Fruit fly (Drosophila melanogaster) whole organism, prepupa: Measurements from ENCODE around the gene shd.
A peak's percentile ranks its signal among the peaks of the same experiment; 100 is the strongest.

Source experiments
- Blimp-1 ChIP-seq: fragments of 200-800 bp; sonication (Bioruptor generic); optimal IDR thresholded peaks from 3 replicates; lab custom pipeline; 2017; ENCODE audit warnings: missing biosample characterization, missing genetic modification characterization, mild to moderate bottlenecking, moderate library complexity, missing genetic modification reagents
- CG10631 ChIP-seq: fragments of 200-800 bp; sonication (Bioruptor generic); optimal IDR thresholded peaks from 2 replicates; lab custom pipeline; 2016; ENCODE audit warnings: missing biosample characterization, missing genetic modification characterization
- CG11294 ChIP-seq: fragments of 200-800 bp; sonication (Bioruptor generic); IDR thresholded peaks from 2 replicates; pipeline ENCODE4 v1.3.6; 2022; ENCODE audit warnings: missing biosample characterization, missing genetic modification characterization
- CG11762 ChIP-seq: fragments of 200-800 bp; sonication (Bioruptor generic); optimal IDR thresholded peaks from 3 replicates; lab custom pipeline; 2016; ENCODE audit warnings: missing biosample characterization, missing genetic modification characterization; ENCODE audit not compliant: insufficient read depth
- CG11902 ChIP-seq: fragments of 200-800 bp; sonication (Bioruptor generic); optimal IDR thresholded peaks from 3 replicates; lab custom pipeline; 2016; ENCODE audit warnings: missing biosample characterization, missing genetic modification characterization
- CG15336 ChIP-seq: fragments of 200-800 bp; sonication (Bioruptor generic); IDR thresholded peaks from 2 replicates; pipeline ENCODE4 v1.3.6; 2022; ENCODE audit warnings: missing biosample characterization, missing genetic modification characterization
- CG1621 ChIP-seq: fragments of 200-800 bp; sonication (Bioruptor generic); optimal IDR thresholded peaks from 3 replicates; lab custom pipeline; 2018; ENCODE audit warnings: missing biosample characterization, mild to moderate bottlenecking, missing genetic modification characterization
- CG16779 ChIP-seq: fragments of 200-800 bp; sonication (Bioruptor generic); optimal IDR thresholded peaks from 3 replicates; lab custom pipeline; 2017; ENCODE audit warnings: missing biosample characterization, mild to moderate bottlenecking, missing genetic modification characterization
- CG3032 ChIP-seq: fragments of 200-800 bp; optimal IDR thresholded peaks from 2 replicates; lab custom pipeline; 2019; ENCODE audit warnings: missing biosample characterization, mild to moderate bottlenecking, missing genetic modification characterization, moderate library complexity
- CG32006 ChIP-seq: fragments of 200-800 bp; sonication (Bioruptor generic); optimal IDR thresholded peaks from 3 replicates; lab custom pipeline; 2017; ENCODE audit warnings: missing biosample characterization, mild to moderate bottlenecking, missing genetic modification characterization
- CG34406 ChIP-seq: fragments of 200-800 bp; sonication (Bioruptor generic); optimal IDR thresholded peaks from 3 replicates; lab custom pipeline; 2016; ENCODE audit warnings: missing biosample characterization, missing genetic modification characterization
- CG3919 ChIP-seq: fragments of 200-800 bp; sonication (Bioruptor generic); optimal IDR thresholded peaks from 3 replicates; lab custom pipeline; 2016; ENCODE audit warnings: missing biosample characterization, missing genetic modification characterization
- CG4318 ChIP-seq: fragments of 200-800 bp; sonication (Bioruptor generic); optimal IDR thresholded peaks from 3 replicates; lab custom pipeline; 2017; ENCODE audit warnings: missing biosample characterization, mild to moderate bottlenecking, missing genetic modification characterization
- CG6163 ChIP-seq: fragments of 200-800 bp; sonication (Bioruptor generic); IDR thresholded peaks from 3 replicates; pipeline ENCODE4 v1.3.6; 2022; ENCODE audit warnings: missing biosample characterization, missing genetic modification characterization
- CG6276 ChIP-seq: fragments of 200-800 bp; sonication (Bioruptor generic); optimal IDR thresholded peaks from 2 replicates; lab custom pipeline; 2017; ENCODE audit warnings: missing biosample characterization, mild to moderate bottlenecking, missing genetic modification characterization
- CG6792 ChIP-seq: fragments of 200-800 bp; sonication (Bioruptor generic); optimal IDR thresholded peaks from 3 replicates; lab custom pipeline; 2016; ENCODE audit warnings: missing biosample characterization, missing genetic modification characterization
- CG6808 ChIP-seq: fragments of 200-800 bp; sonication (Bioruptor generic); optimal IDR thresholded peaks from 3 replicates; lab custom pipeline; 2017; ENCODE audit warnings: missing biosample characterization, missing genetic modification characterization, mild to moderate bottlenecking, moderate library complexity, missing genetic modification reagents
- CG6854 ChIP-seq: fragments of 200-800 bp; sonication (Bioruptor generic); optimal IDR thresholded peaks from 2 replicates; lab custom pipeline; 2017; ENCODE audit warnings: missing biosample characterization, mild to moderate bottlenecking, missing genetic modification characterization
- CG7368 ChIP-seq: fragments of 200-800 bp; sonication (Bioruptor generic); optimal IDR thresholded peaks from 3 replicates; lab custom pipeline; 2016; ENCODE audit warnings: missing biosample characterization, missing genetic modification characterization
- CG8119 ChIP-seq: fragments of 200-800 bp; sonication (Bioruptor generic); IDR thresholded peaks from 3 replicates; pipeline ENCODE4 v1.3.6; 2022; ENCODE audit warnings: missing biosample characterization, missing genetic modification characterization
- CG8632 ChIP-seq: fragments of 200-800 bp; sonication (Bioruptor generic); optimal IDR thresholded peaks from 3 replicates; lab custom pipeline; 2016; ENCODE audit warnings: missing biosample characterization, missing genetic modification characterization
- CG9139 ChIP-seq: fragments of 200-800 bp; sonication (Bioruptor generic); optimal IDR thresholded peaks from 3 replicates; lab custom pipeline; 2017; ENCODE audit warnings: missing biosample characterization, mild to moderate bottlenecking, missing genetic modification characterization
- Eip78C ChIP-seq: fragments of 200-800 bp; sonication (Bioruptor generic); peaks from one replicate; lab custom pipeline; 2016; ENCODE audit warnings: missing biosample characterization, missing genetic modification characterization
- Eip93F ChIP-seq: fragments of 200-800 bp; sonication (Bioruptor generic); optimal IDR thresholded peaks from 2 replicates; lab custom pipeline; 2016; ENCODE audit warnings: missing biosample characterization, mild to moderate bottlenecking, missing genetic modification characterization
- Ets96B ChIP-seq: fragments of 200-800 bp; optimal IDR thresholded peaks from 2 replicates; lab custom pipeline; 2019; ENCODE audit warnings: missing biosample characterization, mild to moderate bottlenecking, missing genetic modification characterization, moderate library complexity
- Gug ChIP-seq: fragments of 200-800 bp; sonication (Bioruptor generic); IDR thresholded peaks from 2 replicates; pipeline ENCODE4 v1.3.6; 2022; ENCODE audit warnings: missing biosample characterization, missing genetic modification characterization
- Hr38 ChIP-seq: sonication (Bioruptor generic); optimal IDR thresholded peaks from 2 replicates; lab custom pipeline; 2016; ENCODE audit warnings: missing biosample characterization, missing genetic modification characterization
- Hr39 ChIP-seq: fragments of 200-800 bp; sonication (Bioruptor generic); optimal IDR thresholded peaks from 2 replicates; lab custom pipeline; 2016; ENCODE audit warnings: missing biosample characterization, missing genetic modification characterization
- Hr4 ChIP-seq: fragments of 200-800 bp; sonication (Bioruptor generic); optimal IDR thresholded peaks from 3 replicates; lab custom pipeline; 2016; ENCODE audit warnings: missing biosample characterization, missing genetic modification characterization
- Met ChIP-seq: fragments of 200-800 bp; sonication (Bioruptor generic); optimal IDR thresholded peaks from 3 replicates; lab custom pipeline; 2016; ENCODE audit warnings: missing biosample characterization, missing genetic modification characterization
- OdsH ChIP-seq: fragments of 200-800 bp; sonication (Bioruptor generic); optimal IDR thresholded peaks from 3 replicates; lab custom pipeline; 2016; ENCODE audit warnings: missing biosample characterization, missing genetic modification characterization
- Smox ChIP-seq: fragments of 200-800 bp; sonication (Bioruptor generic); optimal IDR thresholded peaks from 3 replicates; lab custom pipeline; 2016; ENCODE audit warnings: missing biosample characterization, missing genetic modification characterization
- Sox102F ChIP-seq: fragments of 200-800 bp; sonication (Bioruptor generic); optimal IDR thresholded peaks from 2 replicates; lab custom pipeline; 2016; ENCODE audit warnings: missing biosample characterization, mild to moderate bottlenecking, missing genetic modification characterization
- Sox14 ChIP-seq: fragments of 200-800 bp; sonication (Bioruptor generic); optimal IDR thresholded peaks from 3 replicates; lab custom pipeline; 2016; ENCODE audit warnings: missing biosample characterization, missing genetic modification characterization
- Sox15 ChIP-seq: fragments of 200-800 bp; sonication (Bioruptor generic); optimal IDR thresholded peaks from 3 replicates; lab custom pipeline; 2016; ENCODE audit warnings: missing biosample characterization, missing genetic modification characterization
- achi ChIP-seq: fragments of 200-800 bp; sonication (Bioruptor generic); optimal IDR thresholded peaks from 3 replicates; lab custom pipeline; 2016; ENCODE audit warnings: missing biosample characterization, missing genetic modification characterization
- dac ChIP-seq: fragments of 200-800 bp; sonication (Bioruptor generic); optimal IDR thresholded peaks from 2 replicates; lab custom pipeline; 2017; ENCODE audit warnings: missing biosample characterization, mild to moderate bottlenecking, missing genetic modification characterization
- esn ChIP-seq: fragments of 200-800 bp; sonication (Bioruptor generic); optimal IDR thresholded peaks from 2 replicates; lab custom pipeline; 2016; ENCODE audit warnings: missing biosample characterization, mild to moderate bottlenecking, missing genetic modification characterization, moderate library complexity
- fd59A ChIP-seq: fragments of 200-800 bp; sonication (Bioruptor generic); optimal IDR thresholded peaks from 2 replicates; lab custom pipeline; 2017; ENCODE audit warnings: missing biosample characterization, mild to moderate bottlenecking, missing genetic modification characterization, missing genetic modification reagents
- fd85E ChIP-seq: fragments of 200-800 bp; sonication (Bioruptor generic); optimal IDR thresholded peaks from 3 replicates; lab custom pipeline; 2016; ENCODE audit warnings: missing biosample characterization, missing genetic modification characterization
- lz ChIP-seq: fragments of 200-800 bp; sonication (Bioruptor generic); optimal IDR thresholded peaks from 3 replicates; lab custom pipeline; 2016; ENCODE audit warnings: missing biosample characterization, missing genetic modification characterization
- net ChIP-seq: fragments of 200-800 bp; sonication (Bioruptor generic); optimal IDR thresholded peaks from 3 replicates; lab custom pipeline; 2016; ENCODE audit warnings: missing biosample characterization, missing genetic modification characterization
- salr ChIP-seq, 2 experiments: fragments of 200-800 bp; sonication (Bioruptor generic); optimal IDR thresholded peaks; 3 replicates each; lab custom pipeline; 2016 to 2018; ENCODE audit warnings: missing biosample characterization in 2 of 2, missing genetic modification characterization in 2 of 2, mild to moderate bottlenecking in 1 of 2
- spab ChIP-seq: fragments of 200-800 bp; sonication (Bioruptor generic); optimal IDR thresholded peaks from 2 replicates; lab custom pipeline; 2017; ENCODE audit warnings: missing biosample characterization, mild to moderate bottlenecking, missing genetic modification characterization, missing genetic modification reagents
- ss ChIP-seq, 2 experiments: fragments of 200-800 bp; sonication (Bioruptor generic); optimal IDR thresholded peaks; 2 replicates in 1 of 2; 3 replicates in 1 of 2; lab custom pipeline; 2017 to 2018; ENCODE audit warnings: mild to moderate bottlenecking in 2 of 2, missing biosample characterization in 2 of 2, missing genetic modification characterization in 2 of 2, moderate library complexity in 1 of 2
- svp ChIP-seq: fragments of 200-800 bp; sonication (Bioruptor generic); peaks from one replicate; lab custom pipeline; 2016; ENCODE audit warnings: missing biosample characterization, missing genetic modification characterization
- topi ChIP-seq: fragments of 200-800 bp; sonication (Bioruptor generic); optimal IDR thresholded peaks from 3 replicates; lab custom pipeline; 2016; ENCODE audit warnings: missing biosample characterization, missing genetic modification characterization
- vri ChIP-seq: fragments of 200-800 bp; sonication (Bioruptor generic); optimal IDR thresholded peaks from 3 replicates; lab custom pipeline; 2016; ENCODE audit warnings: missing biosample characterization, mild to moderate bottlenecking, missing genetic modification characterization

shd gene

DNA sequence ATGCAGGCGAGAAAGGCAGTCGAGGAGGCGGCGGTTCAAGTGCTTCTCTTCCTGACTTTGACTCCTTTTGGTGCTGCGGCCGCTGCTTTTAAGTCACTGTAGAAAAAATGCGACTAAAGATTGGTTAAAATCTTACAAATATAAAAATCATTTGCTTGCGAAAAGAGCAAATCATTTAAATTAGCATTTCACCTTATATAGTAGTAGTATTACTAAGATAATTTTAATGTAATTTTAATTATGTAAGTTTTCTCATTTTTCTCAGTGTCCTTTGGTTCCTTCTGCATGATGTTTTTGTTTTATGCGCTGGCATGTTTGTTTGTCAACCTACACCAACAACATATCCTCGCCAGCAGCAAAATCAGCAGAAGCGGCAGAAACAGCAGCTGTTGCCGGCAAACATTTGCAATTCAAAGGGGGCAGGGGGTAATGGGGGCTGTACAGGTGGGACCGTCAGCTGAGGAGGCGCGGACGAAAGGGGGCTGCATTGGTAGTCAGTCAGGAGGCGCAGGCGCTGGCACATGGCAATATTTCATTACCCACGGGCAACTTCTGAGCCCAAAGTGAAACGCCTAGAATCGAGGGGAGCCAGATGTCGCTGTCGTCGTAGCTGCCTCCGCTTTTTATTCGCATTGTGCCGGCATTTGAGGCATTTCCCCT, 33.1 kb downstream of the shd start (continued):
- TF ChIP-seq CG1621 (tag; lab: Kevin White, UChicago) (peak; percentile 57), ss (GFP tag; optimal IDR thresholded peaks at IDR 0.05; lab: Kevin White, UChicago) (peak; percentile 77), CG7368 (GFP tag; lab: Kevin White, UChicago) (peak; percentile 36), OdsH (GFP tag; lab: Kevin White, UChicago) (peak; percentile 72), CG10631 (GFP tag; lab: Kevin White, UChicago) (peak; percentile 83), Eip78C (GFP tag; lab: Kevin White, UChicago) (peak; percentile 94), CG6808 (GFP tag; lab: Kevin White, UChicago) (peak; percentile 62), CG3919 (GFP tag; lab: Kevin White, UChicago) (peak; percentile 73), lz (GFP tag; lab: Kevin White, UChicago) (peak; percentile 60), Hr38 (GFP tag; lab: Kevin White, UChicago) (no peak), CG16779 (tag; lab: Kevin White, UChicago) (peak; percentile 43), CG15336 (peak; percentile 83), dac (GFP tag; lab: Kevin White, UChicago) (no peak), achi (peak; percentile 79), salr (GFP tag; optimal IDR thresholded peaks at IDR 0.05; lab: Kevin White, UChicago) (peak in 1 of 2 experiments; percentile 59), Ets96B (tag; lab: Kevin White, UChicago) (peak; percentile 86), vri (GFP tag; lab: Kevin White, UChicago) (peak; percentile 64), Sox15 (GFP tag; lab: Kevin White, UChicago) (peak; percentile 5), CG6276 (GFP tag; lab: Kevin White, UChicago) (peak; percentile 23), CG6854 (GFP tag; lab: Kevin White, UChicago) (no peak), Smox (GFP tag; lab: Kevin White, UChicago) (peak; percentile 67), Blimp-1 (GFP tag; lab: Kevin White, UChicago) (peak; percentile 47), topi (peak; percentile 71), CG8119 (GFP tag; lab: Robert Waterston, UW) (peak; percentile 83), CG9139 (GFP tag; lab: Kevin White, UChicago) (peak; percentile 41), CG4318 (GFP tag; lab: Kevin White, UChicago) (peak; percentile 43), Sox102F (GFP tag; lab: Kevin White, UChicago) (peak; percentile 59)

DNA sequence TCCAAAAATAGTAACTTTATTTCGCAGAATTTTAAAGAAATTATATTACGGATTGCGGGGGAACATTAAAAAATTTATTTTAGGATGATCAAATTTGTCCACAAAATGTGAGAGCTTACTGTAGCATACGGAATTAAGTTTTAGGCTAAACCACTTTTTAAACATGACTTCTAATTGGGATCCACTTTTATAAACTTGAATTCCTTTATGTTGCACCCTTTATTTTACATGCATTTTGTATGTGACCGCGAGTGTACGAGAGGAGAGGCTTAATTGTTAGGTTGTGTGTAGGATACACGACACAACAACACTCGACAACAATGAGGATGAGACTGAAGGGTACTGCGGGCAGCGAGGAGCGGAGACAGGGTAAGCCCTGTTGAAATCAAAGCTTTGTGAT, 34.7 kb downstream of the shd start:
- TF ChIP-seq CG8632 (GFP tag; lab: Kevin White, UChicago) (no peak), dac (GFP tag; lab: Kevin White, UChicago) (no peak), achi (peak; percentile 30), Met (GFP tag; lab: Kevin White, UChicago) (peak; percentile 14), fd85E (GFP tag; lab: Kevin White, UChicago) (no peak), net (GFP tag; lab: Kevin White, UChicago) (no peak), CG6792 (GFP tag; lab: Kevin White, UChicago) (no peak), CG11294 (no peak), esn (GFP tag; lab: Kevin White, UChicago) (peak; percentile 15), CG3919 (GFP tag; lab: Kevin White, UChicago) (no peak), CG11762 (GFP tag; lab: Kevin White, UChicago) (no peak), Sox14 (GFP tag; lab: Kevin White, UChicago) (peak; percentile 7), Blimp-1 (GFP tag; lab: Kevin White, UChicago) (no peak), svp (GFP tag; lab: Kevin White, UChicago) (no peak), CG11902 (GFP tag; lab: Kevin White, UChicago) (no peak), ss (GFP tag; optimal IDR thresholded peaks at IDR 0.05; lab: Kevin White, UChicago) (no peak), CG32006 (peak; percentile 16), CG3032 (tag; lab: Kevin White, UChicago) (no peak), Eip93F (GFP tag; lab: Kevin White, UChicago) (no peak), Hr4 (GFP tag; lab: Kevin White, UChicago) (peak; percentile 28), spab (GFP tag; lab: Kevin White, UChicago) (no peak), fd59A (GFP tag; lab: Kevin White, UChicago) (peak; percentile 3), Hr38 (GFP tag; lab: Kevin White, UChicago) (no peak), Gug (0 out of 2 replicates have a peak, but pooled peaks have one; percentile 29), CG6276 (GFP tag; lab: Kevin White, UChicago) (no peak), Eip78C (GFP tag; lab: Kevin White, UChicago) (peak; percentile 67), CG34406 (GFP tag; lab: Kevin White, UChicago) (no peak), vri (GFP tag; lab: Kevin White, UChicago) (no peak), Hr39 (no peak), CG4318 (GFP tag; lab: Kevin White, UChicago) (peak; percentile 10), topi (no peak), CG6163 (GFP tag; lab: Robert Waterston, UW) (no peak)
